Fruit fly (Drosophila melanogaster) whole organism, embryonic: ENCODE data around the gene CG18262.

ENCODE experiments used
- Asciz ChIP-seq: fragments of 200-800 bp; sonication (Bioruptor generic); optimal IDR thresholded peaks from 2 replicates; lab custom pipeline; 2017; ENCODE audit warnings: missing biosample characterization, mild to moderate bottlenecking, missing genetic modification characterization, missing genetic modification reagents
- B-H1 ChIP-seq: fragments of 200-800 bp; sonication (Bioruptor generic); IDR thresholded peaks from 3 replicates; pipeline ENCODE4 v1.3.6; 2022; ENCODE audit warnings: missing biosample characterization, missing genetic modification characterization
- Blimp-1 ChIP-seq: fragments of 200-800 bp; sonication (Bioruptor generic); optimal IDR thresholded peaks from 3 replicates; lab custom pipeline; 2018; ENCODE audit warnings: missing biosample characterization, missing genetic modification characterization, mild to moderate bottlenecking, moderate library complexity, missing genetic modification reagents
- CG10267 ChIP-seq: fragments of 200-800 bp; sonication (Bioruptor generic); optimal IDR thresholded peaks from 2 replicates; lab custom pipeline; 2018; ENCODE audit warnings: missing biosample characterization, mild to moderate bottlenecking, missing genetic modification characterization, moderate library complexity
- CG11093 ChIP-seq: fragments of 200-800 bp; sonication (Bioruptor generic); IDR thresholded peaks from 3 replicates; pipeline ENCODE4 v1.3.6; 2022; ENCODE audit warnings: missing biosample characterization, missing genetic modification characterization
- CG12236 ChIP-seq: fragments of 200-800 bp; sonication (Bioruptor generic); optimal IDR thresholded peaks from 2 replicates; lab custom pipeline; 2016; ENCODE audit warnings: missing biosample characterization, missing genetic modification characterization
- CG13624 ChIP-seq: fragments of 200-800 bp; sonication (Bioruptor generic); optimal IDR thresholded peaks from 2 replicates; lab custom pipeline; 2016; ENCODE audit warnings: missing biosample characterization, missing genetic modification characterization
- CG13894 ChIP-seq: fragments of 200-800 bp; sonication (Bioruptor generic); optimal IDR thresholded peaks from 3 replicates; lab custom pipeline; 2018; ENCODE audit warnings: missing biosample characterization, mild to moderate bottlenecking, missing genetic modification characterization, moderate library complexity
- CG15073 ChIP-seq: fragments of 200-800 bp; sonication (Bioruptor generic); optimal IDR thresholded peaks from 2 replicates; lab custom pipeline; 2016; ENCODE audit warnings: missing biosample characterization, missing genetic modification characterization
- CG15479 ChIP-seq: fragments of 200-800 bp; sonication (Bioruptor generic); optimal IDR thresholded peaks from 3 replicates; lab custom pipeline; 2019; ENCODE audit warnings: missing biosample characterization, mild to moderate bottlenecking, missing genetic modification characterization, moderate library complexity
- CG15601 ChIP-seq: fragments of 200-800 bp; sonication (Bioruptor generic); optimal IDR thresholded peaks from 3 replicates; lab custom pipeline; 2019; ENCODE audit warnings: missing biosample characterization, mild to moderate bottlenecking, missing genetic modification characterization, moderate library complexity
- CG1792 ChIP-seq: fragments of 200-800 bp; sonication (Bioruptor generic); optimal IDR thresholded peaks from 2 replicates; lab custom pipeline; 2016; ENCODE audit warnings: missing biosample characterization, missing genetic modification characterization
- CG2129 ChIP-seq: fragments of 200-800 bp; sonication (Bioruptor generic); IDR thresholded peaks from 2 replicates; pipeline ENCODE4 v1.3.6; 2022; ENCODE audit warnings: missing biosample characterization, missing genetic modification characterization; ENCODE audit not compliant: partially characterized antibody
- CG3065 ChIP-seq: fragments of 200-800 bp; sonication (Bioruptor generic); optimal IDR thresholded peaks from 2 replicates; lab custom pipeline; 2016; ENCODE audit warnings: missing biosample characterization, missing genetic modification characterization
- CG3838 ChIP-seq: fragments of 200-800 bp; sonication (Bioruptor generic); optimal IDR thresholded peaks from 3 replicates; lab custom pipeline; 2016; ENCODE audit warnings: missing biosample characterization, missing genetic modification characterization
- CG4424 ChIP-seq: fragments of 200-800 bp; sonication (Bioruptor generic); optimal IDR thresholded peaks from 3 replicates; lab custom pipeline; 2016; ENCODE audit warnings: missing biosample characterization, missing genetic modification characterization
- CG6683 ChIP-seq: fragments of 200-800 bp; sonication (Bioruptor generic); optimal IDR thresholded peaks from 2 replicates; lab custom pipeline; 2017; ENCODE audit warnings: missing biosample characterization, mild to moderate bottlenecking, missing genetic modification characterization, missing genetic modification reagents
- CG6765 ChIP-seq: fragments of 200-800 bp; sonication (Bioruptor generic); optimal IDR thresholded peaks from 3 replicates; lab custom pipeline; 2017; ENCODE audit warnings: missing biosample characterization, mild to moderate bottlenecking, missing genetic modification characterization
- CG8388 ChIP-seq: fragments of 200-800 bp; sonication (Bioruptor generic); optimal IDR thresholded peaks from 2 replicates; lab custom pipeline; 2019; ENCODE audit warnings: missing biosample characterization, mild to moderate bottlenecking, missing genetic modification characterization, moderate library complexity
- Dip2 ChIP-seq: fragments of 200-800 bp; sonication (Bioruptor generic); IDR thresholded peaks from 2 replicates; pipeline ENCODE4 v1.3.6; 2022; ENCODE audit warnings: missing biosample characterization, missing genetic modification characterization
- Doc2 ChIP-seq: fragments of 200-800 bp; sonication (Bioruptor generic); IDR thresholded peaks from 2 replicates; pipeline ENCODE4 v1.3.6; 2022; ENCODE audit warnings: missing biosample characterization, missing genetic modification characterization
- Elba2 ChIP-seq: fragments of 200-800 bp; sonication (Bioruptor generic); optimal IDR thresholded peaks from 3 replicates; lab custom pipeline; 2016; ENCODE audit warnings: missing biosample characterization, missing genetic modification characterization
- Ets97D ChIP-seq: fragments of 200-800 bp; sonication (Bioruptor generic); optimal IDR thresholded peaks from 3 replicates; lab custom pipeline; 2016; ENCODE audit warnings: missing biosample characterization, missing genetic modification characterization
- HLH4C ChIP-seq: fragments of 200-800 bp; sonication (Bioruptor generic); IDR thresholded peaks from 3 replicates; pipeline ENCODE4 v1.3.6; 2022; ENCODE audit warnings: missing biosample characterization, missing genetic modification characterization; ENCODE audit not compliant: partially characterized antibody
- HmgZ ChIP-seq: fragments of 200-800 bp; sonication (Bioruptor generic); optimal IDR thresholded peaks from 2 replicates; lab custom pipeline; 2018; ENCODE audit warnings: missing biosample characterization, mild to moderate bottlenecking, missing genetic modification characterization
- Hmx ChIP-seq: fragments of 200-800 bp; sonication (Bioruptor generic); optimal IDR thresholded peaks from 2 replicates; lab custom pipeline; 2016; ENCODE audit warnings: missing biosample characterization, missing genetic modification characterization
- Mrtf ChIP-seq: fragments of 200-800 bp; sonication (Bioruptor generic); IDR thresholded peaks from 3 replicates; pipeline ENCODE4 v1.3.6; 2022; ENCODE audit warnings: missing biosample characterization, missing genetic modification characterization
- Oaz ChIP-seq: fragments of 200-800 bp; sonication (Bioruptor generic); IDR thresholded peaks from 2 replicates; pipeline ENCODE4 v1.3.6; 2022; ENCODE audit warnings: missing biosample characterization, missing genetic modification characterization
- Sry-δ ChIP-seq: fragments of 200-800 bp; sonication (Bioruptor generic); optimal IDR thresholded peaks from 2 replicates; lab custom pipeline; 2016; ENCODE audit warnings: missing biosample characterization, missing genetic modification characterization
- Taf1 ChIP-seq: fragments of 200-800 bp; sonication (Bioruptor generic); IDR thresholded peaks from 2 replicates; pipeline ENCODE4 v1.3.6; 2022; ENCODE audit warnings: missing biosample characterization, missing genetic modification characterization
- Tbp ChIP-seq: fragments of >200 bp; optimal IDR thresholded peaks from 2 replicates; lab custom pipeline; 2018; ENCODE audit warnings: missing biosample characterization, missing genetic modification characterization
- Trl ChIP-seq, 3 experiments: fragments of >200 bp in 2 of 3; fragments of 200-800 bp in 1 of 3; sonication (Bioruptor generic) in 1 of 3; optimal IDR thresholded peaks; 2 replicates in 1 of 3; 3 replicates in 2 of 3; lab custom pipeline; 2016 to 2017; ENCODE audit warnings: missing biosample characterization in 1 of 3, missing genetic modification characterization in 1 of 3
- ap ChIP-seq: fragments of 200-800 bp; sonication (Bioruptor generic); IDR thresholded peaks from 2 replicates; pipeline ENCODE4 v1.3.6; 2022; ENCODE audit warnings: missing biosample characterization, missing genetic modification characterization
- ash1 ChIP-seq: fragments of 200-800 bp; sonication (Bioruptor generic); optimal IDR thresholded peaks from 2 replicates; lab custom pipeline; 2018; ENCODE audit warnings: missing biosample characterization, mild to moderate bottlenecking, missing genetic modification characterization
- eve ChIP-seq, 2 experiments: fragments of >200 bp; optimal IDR thresholded peaks; 2 replicates each; lab custom pipeline; 2017; ENCODE audit warnings: missing biosample characterization in 2 of 2, missing genetic modification characterization in 2 of 2
- fd102C ChIP-seq: fragments of 200-800 bp; sonication (Bioruptor generic); optimal IDR thresholded peaks from 2 replicates; lab custom pipeline; 2018; ENCODE audit warnings: missing biosample characterization, mild to moderate bottlenecking, missing genetic modification characterization, moderate library complexity
- fru ChIP-seq: fragments of >200 bp; optimal IDR thresholded peaks from 2 replicates; lab custom pipeline; 2017
- gce ChIP-seq: fragments of 200-800 bp; sonication (Bioruptor generic); IDR thresholded peaks from 3 replicates; pipeline ENCODE4 v1.3.6; 2022; ENCODE audit warnings: missing biosample characterization, missing genetic modification characterization
- jing ChIP-seq: fragments of 200-800 bp; sonication (Bioruptor generic); optimal IDR thresholded peaks from 2 replicates; lab custom pipeline; 2018; ENCODE audit warnings: missing biosample characterization, mild to moderate bottlenecking, missing genetic modification characterization
- lilli ChIP-seq: fragments of 200-800 bp; sonication (Bioruptor generic); optimal IDR thresholded peaks from 3 replicates; lab custom pipeline; 2016; ENCODE audit warnings: missing biosample characterization, missing genetic modification characterization
- odd ChIP-seq: fragments of 200-800 bp; sonication (Bioruptor generic); optimal IDR thresholded peaks from 2 replicates; lab custom pipeline; 2017; ENCODE audit warnings: missing biosample characterization, mild to moderate bottlenecking, missing genetic modification characterization
- pan ChIP-seq, 4 experiments: fragments of >200 bp in 3 of 4; fragments of 200-800 bp in 1 of 4; sonication (Bioruptor generic) in 1 of 4; optimal IDR thresholded peaks in 3 of 4; IDR thresholded peaks in 1 of 4; 2 replicates each; pipeline versions ENCODE4 v1.3.6 to Lab custom; 2017 to 2022; ENCODE audit warnings: missing biosample characterization in 2 of 4, missing genetic modification characterization in 2 of 4, mixed read lengths in 1 of 4
- peb ChIP-seq: fragments of 200-800 bp; sonication (Bioruptor generic); IDR thresholded peaks from 2 replicates; pipeline ENCODE4 v1.3.6; 2022; ENCODE audit warnings: missing biosample characterization, missing genetic modification characterization
- pho ChIP-seq: fragments of 200-800 bp; sonication (Bioruptor generic); optimal IDR thresholded peaks from 2 replicates; lab custom pipeline; 2016; ENCODE audit warnings: missing biosample characterization, missing genetic modification characterization
- pita ChIP-seq: fragments of 200-800 bp; sonication (Bioruptor generic); optimal IDR thresholded peaks from 2 replicates; lab custom pipeline; 2017; ENCODE audit warnings: missing biosample characterization, mild to moderate bottlenecking, missing genetic modification characterization
- row ChIP-seq: fragments of 200-800 bp; sonication (Bioruptor generic); IDR thresholded peaks from 3 replicates; pipeline ENCODE4 v1.3.6; 2022; ENCODE audit warnings: missing biosample characterization, missing genetic modification characterization
- sens-2 ChIP-seq: fragments of 200-800 bp; sonication (Bioruptor generic); IDR thresholded peaks from 2 replicates; pipeline ENCODE4 v1.3.6; 2022; ENCODE audit warnings: missing biosample characterization, missing genetic modification characterization
- tna ChIP-seq: fragments of 200-800 bp; sonication (Bioruptor generic); IDR thresholded peaks from 2 replicates; pipeline ENCODE4 v1.3.6; 2022; ENCODE audit warnings: missing biosample characterization, missing genetic modification characterization; ENCODE audit not compliant: partially characterized antibody
- trh ChIP-seq: fragments of 200-800 bp; sonication (Bioruptor generic); optimal IDR thresholded peaks from 2 replicates; lab custom pipeline; 2016; ENCODE audit warnings: missing biosample characterization, missing genetic modification characterization
- zen2 ChIP-seq: fragments of 200-800 bp; sonication (Bioruptor generic); IDR thresholded peaks from 3 replicates; pipeline ENCODE4 v1.3.6; 2022; ENCODE audit warnings: missing biosample characterization, missing genetic modification characterization; ENCODE audit not compliant: partially characterized antibody

Gene CG18262

dm6 chrX:8143537-8143936 is 9.2 kb upstream of the CG18262 start, which contains the start of gene CG17982 (continued):
- TF ChIP-seq CG4424 (GFP tag; lab: Kevin White, UChicago), result peak; percentile 82
- TF ChIP-seq CG3838 (GFP tag; lab: Kevin White, UChicago), result peak; percentile 61
- TF ChIP-seq Tbp, result no peak
- TF ChIP-seq CG15479 (GFP tag; lab: Kevin White, UChicago), result no peak
- TF ChIP-seq peb (GFP tag; lab: Robert Waterston, UW), result no peak
- peak; percentile 93 for TF ChIP-seq lilli
- TF ChIP-seq CG12236 (GFP tag; lab: Kevin White, UChicago), result peak; percentile 53
- peak; percentile 90 for TF ChIP-seq HmgZ (tag; lab: Kevin White, UChicago)
- TF ChIP-seq CG8388 (GFP tag; lab: Kevin White, UChicago), result peak; percentile 79
- peak; percentile 32 for TF ChIP-seq CG6683 (GFP tag; lab: Kevin White, UChicago)
- TF ChIP-seq tna (GFP tag; lab: Robert Waterston, UW), result no peak
- TF ChIP-seq Taf1 (GFP tag; lab: Robert Waterston, UW), result peak; percentile 57
- TF ChIP-seq eve (GFP tag; optimal IDR thresholded peaks at IDR 0.05; lab: Kevin White, UChicago), result no peak
- TF ChIP-seq CG11093 (GFP tag; lab: Robert Waterston, UW), result peak; percentile 44; the same call in 1 of the 3 replicates
- peak; percentile 31 for TF ChIP-seq CG15073 (GFP tag; lab: Kevin White, UChicago)
- peak; percentile 42 for TF ChIP-seq trh (GFP tag; lab: Kevin White, UChicago)
- TF ChIP-seq CG6765, result peak; percentile 70
- TF ChIP-seq Mrtf (GFP tag; lab: Robert Waterston, UW), result peak; percentile 78
- peak; percentile 2 for TF ChIP-seq CG3065 (GFP tag; lab: Kevin White, UChicago)
- no peak for TF ChIP-seq zen2 (GFP tag; lab: Robert Waterston, UW)
- no peak for TF ChIP-seq fru (lab: Kevin White, UChicago)
- peak; percentile 67; the same call in 2 of the 3 replicates for TF ChIP-seq B-H1
- TF ChIP-seq HLH4C (GFP tag; lab: Robert Waterston, UW), result no peak
- TF ChIP-seq Blimp-1 (GFP tag; lab: Kevin White, UChicago), result no peak
- TF ChIP-seq pho (GFP tag; lab: Kevin White, UChicago), result peak; percentile 74
- TF ChIP-seq pan (optimal IDR thresholded peaks at IDR 0.05; lab: Kevin White, UChicago), result no peak
- TF ChIP-seq pan (GFP tag; optimal IDR thresholded peaks at IDR 0.05 in 1 of 2, IDR thresholded peaks at IDR 0.05 in 1 of 2), result peak in 1 of 2 experiments; percentile 86
- peak; percentile 63 for TF ChIP-seq CG1792 (GFP tag; lab: Kevin White, UChicago)
- no peak for TF ChIP-seq pita (GFP tag; lab: Kevin White, UChicago)
- TF ChIP-seq Sry-δ (GFP tag; lab: Kevin White, UChicago), result peak; percentile 48
- no peak for TF ChIP-seq Dip2 (GFP tag; lab: Robert Waterston, UW)
- peak; percentile 89 for TF ChIP-seq CG13624 (GFP tag; lab: Kevin White, UChicago)
- TF ChIP-seq fd102C (GFP tag; lab: Kevin White, UChicago), result no peak
- peak; percentile 4 for TF ChIP-seq Elba2
- TF ChIP-seq Hmx (GFP tag; lab: Kevin White, UChicago), result peak; percentile 53
- no peak for TF ChIP-seq Asciz (GFP tag; lab: Kevin White, UChicago)
- TF ChIP-seq Oaz, result peak; percentile 53; the same call in 1 of the 2 replicates
- TF ChIP-seq ap, result peak; percentile 65; the same call in 1 of the 2 replicates
- TF ChIP-seq Doc2 (GFP tag; lab: Robert Waterston, UW), result no peak
- peak; percentile 90 for TF ChIP-seq CG13894 (tag; lab: Kevin White, UChicago)
- TF ChIP-seq Trl (optimal IDR thresholded peaks at IDR 0.05; lab: Kevin White, UChicago), result no peak
- peak; percentile 91 for TF ChIP-seq Trl (GFP tag; optimal IDR thresholded peaks at IDR 0.05; lab: Kevin White, UChicago)
- peak; percentile 63; the same call in 1 of the 3 replicates for TF ChIP-seq gce (GFP tag; lab: Robert Waterston, UW)
- TF ChIP-seq Ets97D, result peak; percentile 81
- TF ChIP-seq odd (GFP tag; lab: Kevin White, UChicago), result peak; percentile 73
- peak; percentile 82 for TF ChIP-seq CG15601
- TF ChIP-seq sens-2 (GFP tag; lab: Robert Waterston, UW), result no peak
- TF ChIP-seq CG10267, result peak; percentile 80
- peak; percentile 90 for TF ChIP-seq row (GFP tag; lab: Robert Waterston, UW)
- no peak for TF ChIP-seq jing (GFP tag; lab: Kevin White, UChicago)
- no peak for TF ChIP-seq CG2129
- peak; percentile 40 for TF ChIP-seq ash1 (GFP tag; lab: Kevin White, UChicago)
